Worm (Caenorhabditis elegans): ENCODE measurements around the gene clec-226.

ce11 chrV:13980807-13981206 is 34.0 kb downstream of the clec-226 start, which contains the start of gene eol-1:
- no peak for TF ChIP-seq blmp-1 (tag; optimal IDR thresholded peaks at IDR 0.05; ENCODE audit: insufficient read depth)
- no peak for TF ChIP-seq sma-9 (GFP tag; optimal IDR thresholded peaks at IDR 0.05)
- no peak for TF ChIP-seq sma-9 (tag; optimal IDR thresholded peaks at IDR 0.05)
- no peak for TF ChIP-seq nhr-6 (tag; optimal IDR thresholded peaks at IDR 0.05)
- TF ChIP-seq snpc-4 (tag; optimal IDR thresholded peaks at IDR 0.05): no peak
- no peak for TF ChIP-seq ZK546.5 (tag; optimal IDR thresholded peaks at IDR 0.05)
- TF ChIP-seq nhr-237 (tag; optimal IDR thresholded peaks at IDR 0.05): no peak
- no peak for TF ChIP-seq egl-27 (tag; optimal IDR thresholded peaks at IDR 0.05)
- no peak for TF ChIP-seq unc-62 (GFP tag; optimal IDR thresholded peaks at IDR 0.05)
- no peak for TF ChIP-seq unc-55 (GFP tag; optimal IDR thresholded peaks at IDR 0.05)
- TF ChIP-seq ama-1 (optimal IDR thresholded peaks at IDR 0.05): no peak
